Worm (Caenorhabditis elegans) whole organism, midembryonic: ENCODE data around the gene C33D3.4.

Experiments
- T22C8.4 ChIP-seq: fragments of 200-800 bp; sonication (Bioruptor generic); IDR thresholded peaks from 2 replicates; pipeline ENCODE4 v1.3.6; 2022; ENCODE audit warnings: missing genetic modification characterization, missing compliant biosample characterization
- cog-1 ChIP-seq: sonication (generic microtip); optimal IDR thresholded peaks from 2 replicates; lab custom pipeline; 2016; ENCODE audit warnings: missing genetic modification characterization, missing compliant biosample characterization
- flt-1 ChIP-seq: fragments of 200-800 bp; sonication (Bioruptor generic); IDR thresholded peaks from 2 replicates; pipeline ENCODE4 v1.3.6; 2022; ENCODE audit warnings: missing genetic modification characterization, missing compliant biosample characterization
- klf-2 ChIP-seq: fragments of 200-800 bp; sonication (Bioruptor generic); conservative IDR thresholded peaks from 2 replicates; pipeline ENCODE4 v1.3.6; 2022; ENCODE audit warnings: missing genetic modification reagents, missing genetic modification characterization, missing compliant biosample characterization
- med-1 ChIP-seq: sonication (generic microtip); optimal IDR thresholded peaks from 2 replicates; lab custom pipeline; 2017; ENCODE audit warnings: missing genetic modification characterization, mild to moderate bottlenecking, missing compliant biosample characterization, antibody characterized with exemption, missing genetic modification reagents; ENCODE audit not compliant: insufficient read depth
- ref-1 ChIP-seq: fragments of 200-800 bp; sonication (Bioruptor generic); conservative IDR thresholded peaks from 2 replicates; pipeline ENCODE4 v1.3.6; 2022; ENCODE audit warnings: missing genetic modification reagents, missing genetic modification characterization, missing compliant biosample characterization
- tab-1 ChIP-seq: fragments of 200-800 bp; sonication (Bioruptor generic); IDR thresholded peaks from 2 replicates; pipeline ENCODE4 v1.3.6; 2022; ENCODE audit warnings: missing genetic modification characterization, missing compliant biosample characterization
- ztf-23 ChIP-seq: fragments of 200-800 bp; sonication (Bioruptor generic); IDR thresholded peaks from 2 replicates; pipeline ENCODE4 v1.3.6; 2022; ENCODE audit warnings: missing genetic modification reagents, missing genetic modification characterization, missing compliant biosample characterization
- ztf-29 ChIP-seq: fragments of 200-800 bp; sonication (Bioruptor generic); IDR thresholded peaks from 2 replicates; pipeline ENCODE4 v1.3.6; 2022; ENCODE audit warnings: missing genetic modification reagents, missing genetic modification characterization, missing compliant biosample characterization

C33D3.4 gene

ce11 chrX:10476573-10476972 is 12.3 kb upstream of the C33D3.4 start, which contains the start of gene C39B10.7:
C39B10.7 (plus strand) TSS chrX:10476873.
- TF ChIP-seq T22C8.4 (GFP tag; lab: Robert Waterston, UW) (no peak), tab-1 (GFP tag; lab: Robert Waterston, UW) (no peak), cog-1 (tag; lab: Kevin White, UChicago) (no peak), ztf-23 (GFP tag; lab: Robert Waterston, UW) (no peak), ref-1 (GFP tag; lab: Robert Waterston, UW) (no peak), ztf-29 (GFP tag; lab: Robert Waterston, UW) (no peak), klf-2 (GFP tag; lab: Robert Waterston, UW) (no peak), flt-1 (GFP tag; lab: Robert Waterston, UW) (no peak)

- TF ChIP-seq ref-1 (GFP tag; lab: Robert Waterston, UW) = no peak
- TF ChIP-seq cog-1 (tag; lab: Kevin White, UChicago) = no peak
- no peak for TF ChIP-seq flt-1 (GFP tag; lab: Robert Waterston, UW)
- TF ChIP-seq ztf-23 (GFP tag; lab: Robert Waterston, UW) = no peak
- no peak for TF ChIP-seq ztf-29 (GFP tag; lab: Robert Waterston, UW)
- no peak for TF ChIP-seq T22C8.4 (GFP tag; lab: Robert Waterston, UW)
- no peak for TF ChIP-seq med-1 (GFP tag; lab: Kevin White, UChicago)
- TF ChIP-seq tab-1 (GFP tag; lab: Robert Waterston, UW) = no peak
- TF ChIP-seq klf-2 (GFP tag; lab: Robert Waterston, UW) = no peak
These were observed 11.5 kb upstream of the C33D3.4 start for ce11 chrX:10477172-10477985.

ce11 chrX:10479108-10479738 is 9.6 kb upstream of the C33D3.4 start:
- TF ChIP-seq T22C8.4 (GFP tag; lab: Robert Waterston, UW) = no peak

- no peak for TF ChIP-seq cog-1 (tag; lab: Kevin White, UChicago)
- TF ChIP-seq med-1 (GFP tag; lab: Kevin White, UChicago) = no peak
- no peak for TF ChIP-seq flt-1 (GFP tag; lab: Robert Waterston, UW)
- TF ChIP-seq tab-1 (GFP tag; lab: Robert Waterston, UW) = no peak
- no peak for TF ChIP-seq ref-1 (GFP tag; lab: Robert Waterston, UW)
- no peak for TF ChIP-seq klf-2 (GFP tag; lab: Robert Waterston, UW)
- TF ChIP-seq T22C8.4 (GFP tag; lab: Robert Waterston, UW) = no peak
- no peak for TF ChIP-seq ztf-29 (GFP tag; lab: Robert Waterston, UW)
- TF ChIP-seq ztf-23 (GFP tag; lab: Robert Waterston, UW) = no peak
These were observed 8.1 kb upstream of the C33D3.4 start, which contains the start of gene elt-2 for ce11 chrX:10480563-10481290. elt-2 (plus strand) TSS chrX:10481240.

ce11 chrX:10482272-10482671 is 6.6 kb upstream of the C33D3.4 start:
- TF ChIP-seq ref-1 (GFP tag; lab: Robert Waterston, UW) (no peak), tab-1 (GFP tag; lab: Robert Waterston, UW) (no peak), klf-2 (GFP tag; lab: Robert Waterston, UW) (no peak), med-1 (GFP tag; lab: Kevin White, UChicago) (no peak), ztf-29 (GFP tag; lab: Robert Waterston, UW) (no peak), T22C8.4 (GFP tag; lab: Robert Waterston, UW) (no peak), ztf-23 (GFP tag; lab: Robert Waterston, UW) (no peak), cog-1 (tag; lab: Kevin White, UChicago) (no peak), flt-1 (GFP tag; lab: Robert Waterston, UW) (no peak)

- TF ChIP-seq cog-1 (tag; lab: Kevin White, UChicago) (no peak), klf-2 (GFP tag; lab: Robert Waterston, UW) (no peak), tab-1 (GFP tag; lab: Robert Waterston, UW) (no peak), ref-1 (GFP tag; lab: Robert Waterston, UW) (no peak), ztf-23 (GFP tag; lab: Robert Waterston, UW) (no peak), ztf-29 (GFP tag; lab: Robert Waterston, UW) (no peak), flt-1 (GFP tag; lab: Robert Waterston, UW) (no peak), T22C8.4 (GFP tag; lab: Robert Waterston, UW) (no peak), med-1 (GFP tag; lab: Kevin White, UChicago) (no peak)
These were observed 3.5 kb upstream of the C33D3.4 start, which contains the start of gene C33D3.3 for ce11 chrX:10485300-10485755. C33D3.3 (plus strand) TSS chrX:10485350.

ce11 chrX:10491044-10491443 is 2.2 kb downstream of the C33D3.4 start, which contains the start of gene C33D3.5:
C33D3.5 (plus strand) TSS chrX:10491344.
- no peak for TF ChIP-seq tab-1 (GFP tag; lab: Robert Waterston, UW)
- TF ChIP-seq ztf-29 (GFP tag; lab: Robert Waterston, UW) = no peak
- no peak for TF ChIP-seq cog-1 (tag; lab: Kevin White, UChicago)
- no peak for TF ChIP-seq ztf-23 (GFP tag; lab: Robert Waterston, UW)
- no peak for TF ChIP-seq ref-1 (GFP tag; lab: Robert Waterston, UW)
- no peak for TF ChIP-seq flt-1 (GFP tag; lab: Robert Waterston, UW)
- TF ChIP-seq klf-2 (GFP tag; lab: Robert Waterston, UW) = no peak
- TF ChIP-seq T22C8.4 (GFP tag; lab: Robert Waterston, UW) = no peak
- no peak for TF ChIP-seq med-1 (GFP tag; lab: Kevin White, UChicago)
